Worm (Caenorhabditis elegans): ENCODE data around the gene wago-10.

DNA sequence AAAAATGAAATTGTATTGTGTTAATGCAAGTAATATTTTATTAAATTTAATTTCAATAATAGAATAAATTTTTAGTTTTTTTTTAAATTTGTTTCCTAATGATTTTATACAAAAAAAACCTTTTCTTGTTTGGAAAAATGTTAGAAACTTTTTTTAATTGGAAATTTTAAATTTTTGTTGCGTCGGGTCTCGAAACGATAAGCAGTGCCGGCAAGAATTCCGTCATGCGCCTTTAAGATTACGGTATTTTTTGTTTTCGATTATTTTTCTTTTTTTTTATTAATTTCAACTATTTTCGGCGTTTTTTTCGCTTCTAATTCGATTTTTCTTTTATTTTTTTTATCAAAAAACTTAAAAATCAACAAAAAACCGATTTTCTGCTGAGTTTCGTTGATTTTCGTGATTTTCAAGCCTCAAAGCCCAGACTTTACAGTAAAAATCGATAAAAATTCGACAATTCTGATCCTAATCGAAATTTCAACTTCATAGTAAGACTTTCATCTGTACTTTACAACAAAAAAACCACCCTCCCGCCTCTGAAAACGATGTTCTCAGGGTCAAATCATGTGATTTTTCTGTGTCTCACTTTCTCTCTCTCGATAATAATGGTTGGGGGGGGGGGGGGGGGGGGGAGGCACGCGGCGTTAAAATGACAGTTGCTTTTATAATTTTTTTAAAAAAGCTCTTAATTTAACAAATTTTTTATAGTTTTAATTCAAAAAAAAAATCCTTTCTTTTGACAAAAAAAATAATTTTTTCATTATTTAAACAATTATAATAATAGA lies 4.5 kb downstream of the wago-10 start:
- TF ChIP-seq mep-1 (tag; optimal IDR thresholded peaks at IDR 0.05), result no peak
- TF ChIP-seq pha-4 (tag; optimal IDR thresholded peaks at IDR 0.05), result no peak
- TF ChIP-seq lin-32 (GFP tag; optimal IDR thresholded peaks at IDR 0.05), result no peak
- no peak for TF ChIP-seq unc-39 (tag; optimal IDR thresholded peaks at IDR 0.05)
- TF ChIP-seq elt-3 (tag; optimal IDR thresholded peaks at IDR 0.05), result no peak
- no peak for TF ChIP-seq zip-8 (tag; optimal IDR thresholded peaks at IDR 0.05)
